Worm (Caenorhabditis elegans): ENCODE measurements around the gene W03F9.11.
A peak's percentile ranks its signal among the peaks of the same experiment; 100 is the strongest.

Gene W03F9.11

DNA sequence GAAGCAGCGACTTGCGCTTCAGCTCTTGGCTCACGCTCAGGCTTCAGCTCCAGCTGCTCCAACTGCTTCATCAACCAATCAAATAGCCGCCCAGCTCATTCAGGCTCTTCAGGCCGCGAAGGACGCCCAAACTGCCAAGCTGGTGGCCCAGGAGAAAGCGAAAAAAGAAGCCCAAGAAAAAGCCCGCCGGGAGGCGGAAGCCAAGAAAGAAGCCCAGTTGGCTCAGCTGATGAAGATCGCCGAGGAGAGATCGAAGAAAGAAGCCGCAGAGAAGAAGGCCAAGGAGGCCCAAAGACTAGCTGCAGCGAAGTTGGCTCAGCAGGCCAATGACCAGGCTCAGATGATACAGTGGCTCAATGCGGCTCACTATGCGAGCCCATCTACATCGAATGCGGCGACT lies 24.9 kb downstream of the W03F9.11 start (continued):
- no peak for TF ChIP-seq lsy-2 (tag; optimal IDR thresholded peaks at IDR 0.05)
- TF ChIP-seq lin-1 (GFP tag; IDR thresholded peaks at IDR 0.05), result no peak
- TF ChIP-seq nhr-41 (GFP tag; IDR thresholded peaks at IDR 0.05), result no peak
- no peak for TF ChIP-seq F26F4.8 (GFP tag; conservative IDR thresholded peaks at IDR 0.05)
- peak in 1 of 2 experiments; percentile 45 for TF ChIP-seq unc-62 (GFP tag; optimal IDR thresholded peaks at IDR 0.05 in 1 of 2)
- no peak for TF ChIP-seq unc-62 (tag; optimal IDR thresholded peaks at IDR 0.05)
- no peak for TF ChIP-seq mdl-1 (tag; optimal IDR thresholded peaks at IDR 0.05)
- TF ChIP-seq Y48G9A.11 (GFP tag; IDR thresholded peaks at IDR 0.05), result no peak
- no peak for TF ChIP-seq cey-2 (tag; optimal IDR thresholded peaks at IDR 0.05; ENCODE audit: borderline replicate concordance, insufficient read depth)

DNA sequence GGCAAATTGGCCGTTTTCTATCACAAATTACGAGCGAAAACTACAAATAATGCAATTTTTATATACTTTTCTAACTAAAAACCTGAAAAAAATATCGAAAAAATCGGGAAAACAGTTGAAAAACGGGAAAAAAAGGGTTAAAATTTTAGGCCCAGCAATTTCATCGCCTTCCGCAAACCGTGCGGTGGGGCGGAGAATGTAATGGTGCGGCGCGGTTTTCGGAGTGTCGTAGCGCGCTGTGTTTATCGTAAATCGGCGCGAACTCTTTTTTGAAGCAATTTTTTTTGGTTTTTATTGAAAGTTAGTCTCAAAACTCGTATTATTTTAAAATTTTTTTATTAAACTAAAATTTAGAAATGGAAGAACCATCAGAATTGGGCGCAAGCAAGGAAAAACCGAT lies 36.7 kb downstream of the W03F9.11 start, which contains the start of gene picd-1:
picd-1 (plus strand) TSS at position 352 of the 400 bp plus-strand sequence.
- peak; percentile 78 for TF ChIP-seq mep-1 (tag; optimal IDR thresholded peaks at IDR 0.05)
- no peak for TF ChIP-seq F44E2.7 (GFP tag; IDR thresholded peaks at IDR 0.05)
- no peak for TF ChIP-seq sdz-12 (GFP tag; optimal IDR thresholded peaks at IDR 0.05)
- TF ChIP-seq vab-7 (GFP tag; IDR thresholded peaks at IDR 0.05), result no peak
- no peak for TF ChIP-seq php-3 (GFP tag; IDR thresholded peaks at IDR 0.05)
- TF ChIP-seq unc-62 (GFP tag; optimal IDR thresholded peaks at IDR 0.05 in 1 of 2), result peak in 1 of 2 experiments; percentile 75
- TF ChIP-seq unc-62 (tag; optimal IDR thresholded peaks at IDR 0.05), result no peak
- TF ChIP-seq mxl-2 (GFP tag; conservative IDR thresholded peaks at IDR 0.05), result no peak
- TF ChIP-seq dmd-8 (GFP tag; IDR thresholded peaks at IDR 0.05), result no peak
- TF ChIP-seq snpc-1.2 (GFP tag; IDR thresholded peaks at IDR 0.05), result no peak
- TF ChIP-seq Y48G9A.11 (GFP tag; IDR thresholded peaks at IDR 0.05), result peak; percentile 98
- no peak for TF ChIP-seq nhr-42 (GFP tag; IDR thresholded peaks at IDR 0.05)
- TF ChIP-seq lir-3 (tag; optimal IDR thresholded peaks at IDR 0.05), result no peak
- TF ChIP-seq nhr-25 (tag; optimal IDR thresholded peaks at IDR 0.05; ENCODE audit: borderline replicate concordance, insufficient read depth), result peak; percentile 39
- TF ChIP-seq mxl-3 (GFP tag; optimal IDR thresholded peaks at IDR 0.05), result no peak
- TF ChIP-seq ztf-11 (tag; optimal IDR thresholded peaks at IDR 0.05), result no peak
- no peak for TF ChIP-seq dmd-9 (GFP tag; IDR thresholded peaks at IDR 0.05)
- TF ChIP-seq nhr-102 (tag; optimal IDR thresholded peaks at IDR 0.05), result no peak
- no peak for TF ChIP-seq jun-1 (tag; optimal IDR thresholded peaks at IDR 0.05)
- TF ChIP-seq ceh-62 (tag; optimal IDR thresholded peaks at IDR 0.05), result no peak
- no peak for TF ChIP-seq madf-9 (GFP tag; conservative IDR thresholded peaks at IDR 0.05)
- peak; percentile 87 for TF ChIP-seq mes-2 (tag; optimal IDR thresholded peaks at IDR 0.05; ENCODE audit: poor library complexity, severe bottlenecking)
- no peak for TF ChIP-seq Y105C5A.15 (GFP tag; IDR thresholded peaks at IDR 0.05)
- peak; percentile 36 for TF ChIP-seq nhr-77 (tag; optimal IDR thresholded peaks at IDR 0.05)
- TF ChIP-seq nhr-6 (tag; optimal IDR thresholded peaks at IDR 0.05), result peak; percentile 71
- TF ChIP-seq duxl-1 (tag; optimal IDR thresholded peaks at IDR 0.05; ENCODE audit: poor library complexity), result no peak
- no peak for TF ChIP-seq nhr-48 (tag; optimal IDR thresholded peaks at IDR 0.05)
- TF ChIP-seq D1046.2 (GFP tag; IDR thresholded peaks at IDR 0.05), result no peak
- no peak for TF ChIP-seq ceh-82 (tag; optimal IDR thresholded peaks at IDR 0.05)
- TF ChIP-seq spr-1 (tag; optimal IDR thresholded peaks at IDR 0.05), result no peak
- TF ChIP-seq hif-1 (tag; optimal IDR thresholded peaks at IDR 0.05), result peak in 1 of 2 experiments; percentile 57
- peak; percentile 72 for TF ChIP-seq dve-1 (tag; optimal IDR thresholded peaks at IDR 0.05; ENCODE audit: insufficient read depth)
- no peak for TF ChIP-seq nhr-10 (tag; optimal IDR thresholded peaks at IDR 0.05)
- no peak for TF ChIP-seq cey-2 (tag; optimal IDR thresholded peaks at IDR 0.05; ENCODE audit: borderline replicate concordance, insufficient read depth)
- TF ChIP-seq hmg-1.1 (GFP tag; IDR thresholded peaks at IDR 0.05), result peak; percentile 50; the same call in 1 of the 2 replicates
- TF ChIP-seq lin-13 (GFP tag; optimal IDR thresholded peaks at IDR 0.05), result peak; percentile 64
- 0 out of 2 replicates have a peak, but pooled peaks have one; percentile 11 for TF ChIP-seq pha-4 (GFP tag; IDR thresholded peaks at IDR 0.05)
- TF ChIP-seq pha-4 (tag; optimal IDR thresholded peaks at IDR 0.05), result no peak
- TF ChIP-seq ZK337.2 (GFP tag; IDR thresholded peaks at IDR 0.05), result no peak
- peak; percentile 48 for TF ChIP-seq hlh-11 (tag; optimal IDR thresholded peaks at IDR 0.05)
- TF ChIP-seq ceh-44 (GFP tag; IDR thresholded peaks at IDR 0.05), result 0 out of 2 replicates have a peak, but pooled peaks have one; percentile 12
- peak; percentile 99 for TF ChIP-seq T20F7.1 (GFP tag; optimal IDR thresholded peaks at IDR 0.05)
- TF ChIP-seq R02D3.7 (tag; optimal IDR thresholded peaks at IDR 0.05), result peak; percentile 57
